Worm (Caenorhabditis elegans) whole organism, late embryonic: Measurements from ENCODE around the gene F36G9.15.

Experiments used
- C08G9.2 ChIP-seq: sonication (generic microtip); optimal IDR thresholded peaks from 2 replicates; lab custom pipeline; 2016; ENCODE audit warnings: mild to moderate bottlenecking, missing genetic modification characterization, moderate library complexity, missing compliant biosample characterization
- C38D4.7 ChIP-seq: fragments of 200-800 bp; sonication (Bioruptor generic); optimal IDR thresholded peaks from 2 replicates; lab custom pipeline; 2018; ENCODE audit warnings: mild to moderate bottlenecking, missing genetic modification characterization, moderate library complexity, missing compliant biosample characterization
- K02D7.2 ChIP-seq: sonication (generic microtip); optimal IDR thresholded peaks from 2 replicates; lab custom pipeline; 2017; ENCODE audit warnings: mild to moderate bottlenecking, missing genetic modification characterization, missing compliant biosample characterization
- K09A11.1 ChIP-seq: sonication (generic microtip); optimal IDR thresholded peaks from 2 replicates; lab custom pipeline; 2017; ENCODE audit warnings: antibody characterized with exemption, mild to moderate bottlenecking, missing genetic modification characterization, missing compliant biosample characterization; ENCODE audit not compliant: insufficient read depth
- T23F11.4 ChIP-seq: fragments of 200-800 bp; sonication (Bioruptor generic); optimal IDR thresholded peaks from 2 replicates; lab custom pipeline; 2018; ENCODE audit warnings: mild to moderate bottlenecking, missing genetic modification characterization, missing compliant biosample characterization
- ama-1 ChIP-seq: fragments of 150-350 bp; optimal IDR thresholded peaks from 2 replicates; lab custom pipeline; 2014
- ceh-14 ChIP-seq: sonication (generic microtip); optimal IDR thresholded peaks from 2 replicates; lab custom pipeline; 2016; ENCODE audit warnings: missing genotype, missing genetic modification characterization, missing compliant biosample characterization
- ceh-22 ChIP-seq: sonication (generic microtip); optimal IDR thresholded peaks from 2 replicates; lab custom pipeline; 2017; ENCODE audit warnings: missing biosample characterization, missing genetic modification characterization
- ceh-24 ChIP-seq: sonication (generic microtip); optimal IDR thresholded peaks from 2 replicates; lab custom pipeline; 2016; ENCODE audit warnings: mild to moderate bottlenecking, missing genetic modification characterization, missing compliant biosample characterization
- ceh-34 ChIP-seq: sonication (generic microtip); optimal IDR thresholded peaks from 2 replicates; lab custom pipeline; 2016; ENCODE audit warnings: mild to moderate bottlenecking, missing genetic modification characterization, missing compliant biosample characterization
- ceh-45 ChIP-seq: fragments of 200-800 bp; sonication (Bioruptor generic); IDR thresholded peaks from 2 replicates; pipeline ENCODE4 v1.3.6; 2022; ENCODE audit warnings: missing genetic modification reagents, missing genetic modification characterization, missing compliant biosample characterization
- ceh-48 ChIP-seq: sonication (generic microtip); optimal IDR thresholded peaks from 2 replicates; lab custom pipeline; 2016; ENCODE audit warnings: missing genetic modification characterization, inconsistent platforms, missing compliant biosample characterization
- ceh-6 ChIP-seq: fragments of 200-800 bp; sonication (Bioruptor generic); optimal IDR thresholded peaks from 2 replicates; lab custom pipeline; 2018; ENCODE audit warnings: mild to moderate bottlenecking, missing genetic modification characterization, missing compliant biosample characterization
- che-1 ChIP-seq: sonication (generic microtip); optimal IDR thresholded peaks from 2 replicates; lab custom pipeline; 2016; ENCODE audit warnings: mild to moderate bottlenecking, missing genetic modification characterization, missing compliant biosample characterization
- dmd-4 ChIP-seq: sonication (generic microtip); optimal IDR thresholded peaks from 2 replicates; lab custom pipeline; 2016; ENCODE audit warnings: borderline replicate concordance, missing genetic modification characterization, missing compliant biosample characterization
- dve-1 ChIP-seq: sonication (generic microtip); optimal IDR thresholded peaks from 2 replicates; lab custom pipeline; 2017; ENCODE audit warnings: antibody characterized with exemption, mild to moderate bottlenecking, missing genetic modification characterization, missing compliant biosample characterization
- eyg-1 ChIP-seq: sonication (generic microtip); optimal IDR thresholded peaks from 2 replicates; lab custom pipeline; 2016; ENCODE audit warnings: missing genotype, missing genetic modification characterization, missing compliant biosample characterization
- gmeb-2 ChIP-seq: sonication (generic microtip); optimal IDR thresholded peaks from 2 replicates; lab custom pipeline; 2016; ENCODE audit warnings: missing genetic modification characterization, inconsistent platforms, missing compliant biosample characterization
- hlh-13 ChIP-seq: fragments of 200-800 bp; sonication (Bioruptor generic); optimal IDR thresholded peaks from 2 replicates; lab custom pipeline; 2018; ENCODE audit warnings: mild to moderate bottlenecking, missing genetic modification characterization, missing compliant biosample characterization
- hlh-15 ChIP-seq: sonication (generic microtip); optimal IDR thresholded peaks from 2 replicates; lab custom pipeline; 2016; ENCODE audit warnings: missing genetic modification characterization, missing compliant biosample characterization
- hlh-30 ChIP-seq: sonication (generic microtip); optimal IDR thresholded peaks from 2 replicates; lab custom pipeline; 2017; ENCODE audit warnings: antibody characterized with exemption, missing genetic modification characterization, missing compliant biosample characterization; ENCODE audit not compliant: insufficient read depth
- lim-6 ChIP-seq: sonication (generic microtip); optimal IDR thresholded peaks from 2 replicates; lab custom pipeline; 2016; ENCODE audit warnings: missing genetic modification characterization, missing compliant biosample characterization
- madf-2 ChIP-seq: sonication (generic microtip); optimal IDR thresholded peaks from 2 replicates; lab custom pipeline; 2017; ENCODE audit warnings: missing genetic modification characterization, missing compliant biosample characterization
- nfya-1 ChIP-seq: sonication (generic microtip); optimal IDR thresholded peaks from 2 replicates; lab custom pipeline; 2017; ENCODE audit warnings: missing genetic modification characterization, mild to moderate bottlenecking, missing compliant biosample characterization, antibody characterized with exemption, moderate library complexity
- nhr-11 ChIP-seq: fragments of 150-350 bp; optimal IDR thresholded peaks from 2 replicates; lab custom pipeline; 2014; ENCODE audit warnings: missing biosample characterization, missing genetic modification characterization
- npax-4 ChIP-seq: sonication (generic microtip); optimal IDR thresholded peaks from 2 replicates; lab custom pipeline; 2016; ENCODE audit warnings: missing genetic modification characterization, missing compliant biosample characterization
- odd-2 ChIP-seq: sonication (generic microtip); optimal IDR thresholded peaks from 2 replicates; lab custom pipeline; 2017; ENCODE audit warnings: antibody characterized with exemption, mild to moderate bottlenecking, missing genetic modification characterization, missing compliant biosample characterization
- pat-9 ChIP-seq: fragments of 200-800 bp; sonication (Bioruptor generic); optimal IDR thresholded peaks from 2 replicates; lab custom pipeline; 2018; ENCODE audit warnings: mild to moderate bottlenecking, missing genetic modification characterization, moderate library complexity, missing compliant biosample characterization
- pax-1 ChIP-seq: fragments of 150-350 bp; optimal IDR thresholded peaks from 2 replicates; lab custom pipeline; 2014; ENCODE audit warnings: missing biosample characterization, missing genetic modification characterization
- pha-2 ChIP-seq: sonication (generic microtip); optimal IDR thresholded peaks from 2 replicates; lab custom pipeline; 2017; ENCODE audit warnings: mild to moderate bottlenecking, missing genetic modification characterization, missing compliant biosample characterization
- ref-2 ChIP-seq: sonication (generic microtip); optimal IDR thresholded peaks from 2 replicates; lab custom pipeline; 2016; ENCODE audit warnings: missing genetic modification characterization, missing compliant biosample characterization
- sdc-2 ChIP-seq: sonication (generic microtip); optimal IDR thresholded peaks from 2 replicates; lab custom pipeline; 2016; ENCODE audit warnings: missing genotype, missing genetic modification characterization, missing compliant biosample characterization
- sox-2 ChIP-seq: fragments of 200-800 bp; sonication (Bioruptor generic); IDR thresholded peaks from 2 replicates; pipeline ENCODE4 v1.3.6; 2022; ENCODE audit warnings: missing genetic modification reagents, missing genetic modification characterization, missing compliant biosample characterization
- sox-4 ChIP-seq: sonication (generic microtip); optimal IDR thresholded peaks from 2 replicates; lab custom pipeline; 2017; ENCODE audit warnings: mild to moderate bottlenecking, missing genetic modification characterization, inconsistent platforms, missing compliant biosample characterization
- tbx-2 ChIP-seq: sonication (generic microtip); optimal IDR thresholded peaks from 2 replicates; lab custom pipeline; 2016; ENCODE audit warnings: missing genetic modification characterization, missing compliant biosample characterization
- ttx-3 ChIP-seq: sonication (generic microtip); optimal IDR thresholded peaks from 2 replicates; lab custom pipeline; 2016; ENCODE audit warnings: missing genetic modification reagents, missing genetic modification characterization, missing compliant biosample characterization
- unc-3 ChIP-seq, 2 experiments: fragments of 200-800 bp in 1 of 2; sonication (Bioruptor generic) in 1 of 2; sonication (generic microtip) in 1 of 2; conservative IDR thresholded peaks in 1 of 2; optimal IDR thresholded peaks in 1 of 2; 2 replicates each; pipeline versions ENCODE4 v1.3.6 to Lab custom; 2016 to 2022; ENCODE audit warnings: missing compliant biosample characterization in 2 of 2, missing genetic modification characterization in 2 of 2, missing genetic modification reagents in 1 of 2
- unc-42 ChIP-seq: sonication (generic microtip); optimal IDR thresholded peaks from 2 replicates; lab custom pipeline; 2016; ENCODE audit warnings: missing genotype, missing genetic modification characterization, missing compliant biosample characterization
- unc-55 ChIP-seq: sonication (generic microtip); optimal IDR thresholded peaks from 2 replicates; lab custom pipeline; 2017; ENCODE audit warnings: missing biosample characterization, missing genetic modification reagents, missing genetic modification characterization
- unc-86 ChIP-seq: sonication (generic microtip); optimal IDR thresholded peaks from 2 replicates; lab custom pipeline; 2016; ENCODE audit warnings: missing genetic modification characterization, missing compliant biosample characterization

Gene F36G9.15

DNA sequence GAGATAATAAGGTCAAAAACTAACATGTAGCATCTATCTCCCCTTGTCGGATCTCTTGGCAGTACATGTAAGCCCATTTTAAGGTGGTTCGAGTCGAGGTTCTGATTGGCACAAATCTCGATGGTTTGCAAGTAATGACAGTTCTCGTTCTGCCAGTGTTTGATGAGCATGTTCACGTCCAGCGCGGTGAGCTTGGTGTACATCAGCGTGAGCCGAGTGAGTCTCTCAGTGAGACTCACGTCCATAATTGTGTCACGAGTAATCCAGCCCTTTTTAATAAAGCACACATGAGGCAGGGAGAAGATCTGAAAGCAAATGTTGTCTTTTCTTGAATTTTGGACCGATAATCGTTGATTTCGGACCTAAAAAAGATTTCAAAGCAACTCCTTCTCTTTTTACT is 44.8 kb upstream of the F36G9.15 start, which contains the start of gene T10C6.16:
TSS of gene T10C6.16 (minus strand) at position 245 of the 400 bp plus-strand sequence.
- TF ChIP-seq ceh-34 (tag; lab: Kevin White, UChicago) (no peak), ceh-45 (no peak), sox-2 (GFP tag; lab: Robert Waterston, UW) (no peak), eyg-1 (tag; lab: Kevin White, UChicago) (no peak), C08G9.2 (tag; lab: Kevin White, UChicago) (no peak), T23F11.4 (GFP tag; lab: Kevin White, UChicago) (no peak), unc-86 (tag; lab: Kevin White, UChicago) (no peak), npax-4 (tag; lab: Kevin White, UChicago) (no peak), pat-9 (tag; lab: Kevin White, UChicago) (no peak), gmeb-2 (tag; lab: Kevin White, UChicago) (no peak), che-1 (tag; lab: Kevin White, UChicago) (no peak), nfya-1 (tag; lab: Kevin White, UChicago) (no peak), unc-55 (GFP tag; lab: Kevin White, UChicago) (no peak), hlh-13 (GFP tag; lab: Kevin White, UChicago) (no peak), K09A11.1 (no peak)

DNA sequence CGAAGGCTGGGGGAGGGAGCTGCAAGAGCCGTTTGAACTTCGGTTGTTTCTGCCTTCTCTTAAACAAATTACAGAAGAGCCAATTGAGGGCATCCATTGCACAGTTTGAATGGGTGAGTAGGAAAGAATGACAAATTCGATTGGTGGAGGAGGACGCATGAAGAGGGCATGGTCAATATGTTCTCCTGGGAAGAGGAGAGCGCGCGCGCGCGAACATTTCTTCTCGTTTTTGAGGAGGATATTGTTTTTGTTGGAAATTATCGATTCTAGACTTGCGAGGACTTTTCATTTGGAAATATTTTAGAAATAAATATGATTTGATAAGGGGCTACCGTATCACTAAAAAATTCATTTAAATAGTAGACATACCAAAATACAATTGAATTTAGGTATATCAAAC is 43.6 kb upstream of the F36G9.15 start, which contains the start of gene T10C6.7:
TSS of gene T10C6.7 (minus strand) at position 143 of the 400 bp plus-strand sequence.
- no peak for TF ChIP-seq hlh-15
- no peak for TF ChIP-seq ama-1 (lab: Kevin White, UChicago)
- TF ChIP-seq gmeb-2 (tag; lab: Kevin White, UChicago): no peak
- TF ChIP-seq tbx-2 (tag; lab: Kevin White, UChicago): no peak
- no peak for TF ChIP-seq pha-2 (tag; lab: Kevin White, UChicago)
- TF ChIP-seq sox-4 (tag; lab: Kevin White, UChicago): no peak
- no peak for TF ChIP-seq sdc-2 (tag; lab: Kevin White, UChicago)
- no peak for TF ChIP-seq ceh-24
- TF ChIP-seq pax-1: no peak
- TF ChIP-seq K02D7.2 (tag; lab: Kevin White, UChicago): no peak
- no peak for TF ChIP-seq unc-42 (tag; lab: Kevin White, UChicago)
- TF ChIP-seq unc-86 (tag; lab: Kevin White, UChicago): no peak
- TF ChIP-seq C08G9.2 (tag; lab: Kevin White, UChicago): no peak
- TF ChIP-seq ceh-45: no peak
- no peak for TF ChIP-seq nhr-11 (tag; lab: Kevin White, UChicago)
- no peak for TF ChIP-seq lim-6 (tag; lab: Kevin White, UChicago)
- no peak for TF ChIP-seq dmd-4 (tag; lab: Kevin White, UChicago)
- no peak for TF ChIP-seq T23F11.4 (GFP tag; lab: Kevin White, UChicago)
- no peak for TF ChIP-seq dve-1
- TF ChIP-seq madf-2 (tag; lab: Kevin White, UChicago): no peak
- TF ChIP-seq, all 69 proteins: peak for 0

DNA sequence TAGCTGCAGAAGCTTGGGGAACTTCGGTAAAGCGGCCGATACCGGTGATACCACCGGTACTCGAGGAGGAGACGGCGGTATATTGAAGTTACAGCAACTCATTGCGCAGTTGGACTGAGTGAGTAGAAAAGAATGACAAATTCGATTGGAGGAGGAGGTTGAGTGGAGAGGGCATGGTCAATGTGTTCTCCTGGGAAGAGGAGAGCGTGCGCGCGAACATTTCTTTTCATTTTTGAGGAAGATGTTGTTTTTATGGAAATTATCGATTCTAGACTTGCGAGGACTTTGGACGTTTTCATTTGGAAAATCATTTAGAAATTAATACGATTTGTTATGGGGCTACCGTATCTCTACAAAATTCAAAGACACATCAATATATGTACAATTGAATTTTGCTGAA is 41.3 kb upstream of the F36G9.15 start:
- TF ChIP-seq ceh-6 (GFP tag; lab: Kevin White, UChicago) (no peak), ref-2 (tag; lab: Kevin White, UChicago) (no peak), K09A11.1 (no peak), odd-2 (tag; lab: Kevin White, UChicago) (no peak), ceh-22 (no peak), C38D4.7 (GFP tag; lab: Kevin White, UChicago) (no peak), sox-2 (GFP tag; lab: Robert Waterston, UW) (no peak), ttx-3 (no peak), unc-86 (tag; lab: Kevin White, UChicago) (no peak), ceh-14 (tag; lab: Kevin White, UChicago) (no peak), ceh-34 (tag; lab: Kevin White, UChicago) (no peak), hlh-30 (tag; lab: Kevin White, UChicago) (no peak), sdc-2 (tag; lab: Kevin White, UChicago) (no peak), unc-3 (GFP tag; conservative IDR thresholded peaks at IDR 0.05; lab: Robert Waterston, UW) (no peak), unc-3 (tag; optimal IDR thresholded peaks at IDR 0.05; lab: Kevin White, UChicago) (no peak), hlh-13 (GFP tag; lab: Kevin White, UChicago) (no peak), ceh-48 (no peak)
